Worm (Caenorhabditis elegans) whole organism, L2 larva: Measurements from ENCODE around the gene glb-16.
A peak's percentile ranks its signal among the peaks of the same experiment; 100 is the strongest.

Source experiments
- F13H6.1 ChIP-seq: sonication (generic microtip); optimal IDR thresholded peaks from 2 replicates; lab custom pipeline; 2016; ENCODE audit warnings: missing genetic modification characterization, missing compliant biosample characterization
- R02D3.7 ChIP-seq: fragments of 150-350 bp; optimal IDR thresholded peaks from 2 replicates; lab custom pipeline; 2014; ENCODE audit warnings: missing biosample characterization, missing genetic modification characterization
- ZK546.5 ChIP-seq: sonication (generic microtip); optimal IDR thresholded peaks from 2 replicates; lab custom pipeline; 2017; ENCODE audit warnings: missing biosample characterization, missing genetic modification characterization
- aly-2 ChIP-seq: fragments of 150-350 bp; optimal IDR thresholded peaks from 2 replicates; lab custom pipeline; 2014; ENCODE audit warnings: missing biosample characterization, missing genetic modification characterization
- ama-1 ChIP-seq: fragments of 150-350 bp; optimal IDR thresholded peaks from 2 replicates; lab custom pipeline; 2018; ENCODE audit warnings: inconsistent platforms
- blmp-1 ChIP-seq: sonication (generic microtip); optimal IDR thresholded peaks from 2 replicates; lab custom pipeline; 2017; ENCODE audit warnings: missing genetic modification characterization, mild to moderate bottlenecking, missing compliant biosample characterization, antibody characterized with exemption, moderate library complexity; ENCODE audit not compliant: insufficient read depth
- ceh-16 ChIP-seq: fragments of 150-350 bp; optimal IDR thresholded peaks from 2 replicates; lab custom pipeline; 2014; ENCODE audit warnings: missing biosample characterization, missing genetic modification characterization
- ceh-82 ChIP-seq: fragments of 150-350 bp; optimal IDR thresholded peaks from 2 replicates; lab custom pipeline; 2014; ENCODE audit warnings: missing biosample characterization, missing genetic modification characterization
- crh-2 ChIP-seq: sonication (generic microtip); optimal IDR thresholded peaks from 2 replicates; lab custom pipeline; 2017; ENCODE audit warnings: missing biosample characterization, missing genetic modification characterization
- dmd-4 ChIP-seq: sonication (generic microtip); optimal IDR thresholded peaks from 2 replicates; lab custom pipeline; 2017; ENCODE audit warnings: missing biosample characterization, missing genetic modification characterization
- egl-27 ChIP-seq: sonication (generic microtip); optimal IDR thresholded peaks from 3 replicates; lab custom pipeline; 2017; ENCODE audit warnings: missing biosample characterization, missing genetic modification reagents, missing genetic modification characterization
- elt-1 ChIP-seq: fragments of 150-350 bp; optimal IDR thresholded peaks from 2 replicates; lab custom pipeline; 2014; ENCODE audit warnings: missing biosample characterization, missing genetic modification characterization
- elt-3 ChIP-seq: sonication (generic microtip); optimal IDR thresholded peaks from 2 replicates; lab custom pipeline; 2017; ENCODE audit warnings: missing biosample characterization, missing genetic modification characterization
- fos-1 ChIP-seq: fragments of 150-350 bp; optimal IDR thresholded peaks from 2 replicates; lab custom pipeline; 2014; ENCODE audit warnings: missing biosample characterization, missing genetic modification characterization
- gmeb-1 ChIP-seq: fragments of 150-350 bp; optimal IDR thresholded peaks from 2 replicates; lab custom pipeline; 2014; ENCODE audit warnings: missing biosample characterization, missing genetic modification characterization
- lin-13 ChIP-seq: fragments of 150-350 bp; optimal IDR thresholded peaks from 2 replicates; lab custom pipeline; 2014; ENCODE audit warnings: missing biosample characterization, missing genetic modification reagents, missing genetic modification characterization
- lin-39 ChIP-seq: fragments of 150-350 bp; optimal IDR thresholded peaks from 2 replicates; lab custom pipeline; 2014; ENCODE audit warnings: missing biosample characterization, missing genetic modification reagents, missing genetic modification characterization
- lsy-2 ChIP-seq, 2 experiments: fragments of 150-350 bp in 1 of 2; sonication (generic microtip) in 1 of 2; optimal IDR thresholded peaks; 2 replicates each; lab custom pipeline; 2014 to 2017; ENCODE audit warnings: missing biosample characterization in 2 of 2, missing genetic modification characterization in 2 of 2
- mab-5 ChIP-seq: fragments of 150-350 bp; optimal IDR thresholded peaks from 2 replicates; lab custom pipeline; 2014; ENCODE audit warnings: missing biosample characterization, missing genetic modification characterization
- mdl-1 ChIP-seq, 2 experiments: fragments of 150-350 bp in 1 of 2; sonication (generic microtip) in 1 of 2; optimal IDR thresholded peaks; 2 replicates each; lab custom pipeline; 2017; ENCODE audit warnings: missing biosample characterization in 2 of 2, missing genetic modification characterization in 2 of 2
- nhr-10 ChIP-seq: sonication (generic microtip); optimal IDR thresholded peaks from 2 replicates; lab custom pipeline; 2017; ENCODE audit warnings: missing biosample characterization, missing genetic modification characterization
- nhr-11 ChIP-seq: fragments of 150-350 bp; optimal IDR thresholded peaks from 2 replicates; lab custom pipeline; 2014; ENCODE audit warnings: missing biosample characterization, missing genetic modification characterization
- nhr-12 ChIP-seq: fragments of 150-350 bp; optimal IDR thresholded peaks from 2 replicates; lab custom pipeline; 2014; ENCODE audit warnings: missing biosample characterization, missing genetic modification characterization
- nhr-129 ChIP-seq: fragments of 150-350 bp; optimal IDR thresholded peaks from 2 replicates; lab custom pipeline; 2014; ENCODE audit warnings: missing biosample characterization, missing genetic modification characterization
- nhr-21 ChIP-seq: fragments of 150-350 bp; optimal IDR thresholded peaks from 2 replicates; lab custom pipeline; 2014; ENCODE audit warnings: missing biosample characterization, missing genetic modification characterization
- nhr-25 ChIP-seq: fragments of 150-350 bp; sonication (generic microtip); optimal IDR thresholded peaks from 3 replicates; lab custom pipeline; 2014; ENCODE audit warnings: missing biosample characterization, missing genetic modification characterization
- nhr-6 ChIP-seq: fragments of 150-350 bp; optimal IDR thresholded peaks from 2 replicates; lab custom pipeline; 2014; ENCODE audit warnings: missing biosample characterization, missing genetic modification characterization
- nhr-77 ChIP-seq: fragments of 150-350 bp; optimal IDR thresholded peaks from 2 replicates; lab custom pipeline; 2014; ENCODE audit warnings: missing biosample characterization, missing genetic modification characterization
- peb-1 ChIP-seq: fragments of 150-350 bp; optimal IDR thresholded peaks from 2 replicates; lab custom pipeline; 2014; ENCODE audit warnings: missing biosample characterization, missing genetic modification characterization
- sem-4 ChIP-seq: fragments of 150-350 bp; optimal IDR thresholded peaks from 2 replicates; lab custom pipeline; 2014; ENCODE audit warnings: missing biosample characterization, missing genetic modification reagents, missing genetic modification characterization
- skn-1 ChIP-seq: sonication (generic microtip); optimal IDR thresholded peaks from 2 replicates; lab custom pipeline; 2017; ENCODE audit warnings: missing biosample characterization, missing genetic modification characterization
- sma-3 ChIP-seq: sonication (generic microtip); optimal IDR thresholded peaks from 2 replicates; lab custom pipeline; 2016; ENCODE audit warnings: missing genetic modification reagents, missing genetic modification characterization, missing compliant biosample characterization
- sma-9 ChIP-seq, 2 experiments: fragments of 150-350 bp in 1 of 2; sonication (generic microtip) in 1 of 2; optimal IDR thresholded peaks; 2 replicates each; lab custom pipeline; 2014 to 2016; ENCODE audit warnings: missing genetic modification characterization in 2 of 2, mild to moderate bottlenecking in 1 of 2, missing biosample characterization in 1 of 2, missing compliant biosample characterization in 1 of 2, missing genetic modification reagents in 1 of 2, moderate library complexity in 1 of 2
- snpc-4 ChIP-seq: fragments of 150-350 bp; optimal IDR thresholded peaks from 2 replicates; lab custom pipeline; 2014; ENCODE audit warnings: missing biosample characterization, missing genetic modification characterization
- unc-55 ChIP-seq: fragments of 150-350 bp; sonication (generic microtip); optimal IDR thresholded peaks from 3 replicates; lab custom pipeline; 2014; ENCODE audit warnings: missing biosample characterization, missing genetic modification reagents, missing genetic modification characterization
- unc-62 ChIP-seq: fragments of 150-350 bp; optimal IDR thresholded peaks from 2 replicates; lab custom pipeline; 2014; ENCODE audit warnings: missing biosample characterization, missing genetic modification reagents, missing genetic modification characterization
- zag-1 ChIP-seq: fragments of 150-350 bp; optimal IDR thresholded peaks from 2 replicates; lab custom pipeline; 2014; ENCODE audit warnings: missing biosample characterization, missing genetic modification characterization
- ztf-1 ChIP-seq: fragments of 200-800 bp; sonication (Bioruptor generic); conservative IDR thresholded peaks from 2 replicates; pipeline ENCODE4 v1.3.6; 2022; ENCODE audit warnings: missing genetic modification characterization, missing compliant biosample characterization
- ztf-4 ChIP-seq: fragments of 150-350 bp; optimal IDR thresholded peaks from 2 replicates; lab custom pipeline; 2014; ENCODE audit warnings: missing biosample characterization, missing genetic modification characterization

Gene glb-16

ce11 chrX:7540033-7540432, at the start of gene glb-16:
glb-16 (minus strand) TSS chrX:7540133.
- no peak for TF ChIP-seq nhr-10 (tag; lab: Kevin White, UChicago)
- TF ChIP-seq zag-1 (tag; lab: Kevin White, UChicago), result no peak
- TF ChIP-seq mab-5 (tag; lab: Kevin White, UChicago), result no peak
- TF ChIP-seq skn-1 (tag; lab: Kevin White, UChicago), result no peak
- no peak for TF ChIP-seq aly-2 (tag; lab: Kevin White, UChicago)
- TF ChIP-seq egl-27 (tag; lab: Kevin White, UChicago), result no peak
- TF ChIP-seq nhr-129 (tag; lab: Kevin White, UChicago), result no peak
- TF ChIP-seq nhr-25 (tag; lab: Kevin White, UChicago), result no peak
- TF ChIP-seq peb-1 (tag; lab: Kevin White, UChicago), result no peak
- TF ChIP-seq elt-1 (tag; lab: Kevin White, UChicago), result no peak
- no peak for TF ChIP-seq blmp-1 (tag; lab: Kevin White, UChicago)
- no peak for TF ChIP-seq ztf-4 (tag; lab: Kevin White, UChicago)
- TF ChIP-seq nhr-11 (tag; lab: Kevin White, UChicago), result no peak
- TF ChIP-seq lin-39 (tag; lab: Kevin White, UChicago), result no peak
- TF ChIP-seq snpc-4 (tag; lab: Kevin White, UChicago), result no peak
- TF ChIP-seq nhr-12 (tag; lab: Kevin White, UChicago), result no peak
- TF ChIP-seq dmd-4 (tag; lab: Kevin White, UChicago), result no peak
- TF ChIP-seq R02D3.7 (tag; lab: Kevin White, UChicago), result no peak
- TF ChIP-seq, all 48 proteins: peak for 0

DNA sequence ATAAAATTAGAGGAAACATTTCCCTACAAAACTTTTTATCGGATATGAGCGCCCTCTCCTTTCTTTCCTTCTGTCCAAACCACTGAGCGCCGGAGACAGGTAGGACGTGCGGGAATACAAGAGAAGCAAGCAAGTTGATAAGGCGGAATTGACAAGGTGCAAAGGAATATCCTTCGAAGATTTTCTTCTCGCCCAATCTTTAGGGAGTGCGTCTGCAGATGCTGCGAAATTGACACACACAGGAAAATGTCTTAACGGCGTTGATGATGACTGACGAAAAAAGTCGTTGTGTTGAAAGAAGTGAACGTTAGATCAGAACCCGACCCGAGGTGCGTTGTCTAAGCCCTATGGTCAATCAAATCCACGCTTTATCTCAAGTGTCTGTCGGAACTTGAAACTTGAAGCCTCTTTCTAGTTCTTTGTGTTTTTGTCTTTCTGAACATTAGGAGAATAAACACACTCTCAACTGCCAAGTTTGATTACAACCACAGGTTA, 47.9 kb upstream of the glb-16 start:
- TF ChIP-seq nhr-21 (tag; lab: Kevin White, UChicago), result peak; percentile 46
- no peak for TF ChIP-seq ztf-1 (GFP tag; lab: Robert Waterston, UW)

DNA sequence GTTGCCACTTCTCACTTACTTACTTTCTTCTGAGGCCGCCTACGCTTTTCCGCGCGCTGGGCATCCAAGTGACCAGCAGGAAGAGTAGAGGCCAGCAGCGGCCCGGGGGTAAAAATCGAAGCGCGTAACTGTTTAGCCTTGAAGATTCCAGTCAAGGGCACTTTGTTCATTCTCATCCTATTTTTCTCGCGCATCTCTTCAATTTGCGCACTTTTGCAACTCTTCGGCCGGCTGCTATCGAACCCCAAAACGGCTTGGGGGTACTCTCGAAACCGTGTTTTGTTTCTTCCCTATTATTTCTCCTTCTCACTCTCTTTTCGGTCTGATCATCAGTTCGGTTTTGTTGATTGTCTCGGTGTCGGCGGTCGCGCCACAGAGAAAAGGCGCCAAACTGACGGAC, 46.7 kb upstream of the glb-16 start:
- TF ChIP-seq F13H6.1 (tag; lab: Kevin White, UChicago) (no peak), nhr-25 (tag; lab: Kevin White, UChicago) (peak; percentile 40), egl-27 (tag; lab: Kevin White, UChicago) (no peak), sma-3 (GFP tag; lab: Kevin White, UChicago) (peak; percentile 31), blmp-1 (tag; lab: Kevin White, UChicago) (peak; percentile 25)
- TF ChIP-seq, all 48 proteins: peak for 3

DNA sequence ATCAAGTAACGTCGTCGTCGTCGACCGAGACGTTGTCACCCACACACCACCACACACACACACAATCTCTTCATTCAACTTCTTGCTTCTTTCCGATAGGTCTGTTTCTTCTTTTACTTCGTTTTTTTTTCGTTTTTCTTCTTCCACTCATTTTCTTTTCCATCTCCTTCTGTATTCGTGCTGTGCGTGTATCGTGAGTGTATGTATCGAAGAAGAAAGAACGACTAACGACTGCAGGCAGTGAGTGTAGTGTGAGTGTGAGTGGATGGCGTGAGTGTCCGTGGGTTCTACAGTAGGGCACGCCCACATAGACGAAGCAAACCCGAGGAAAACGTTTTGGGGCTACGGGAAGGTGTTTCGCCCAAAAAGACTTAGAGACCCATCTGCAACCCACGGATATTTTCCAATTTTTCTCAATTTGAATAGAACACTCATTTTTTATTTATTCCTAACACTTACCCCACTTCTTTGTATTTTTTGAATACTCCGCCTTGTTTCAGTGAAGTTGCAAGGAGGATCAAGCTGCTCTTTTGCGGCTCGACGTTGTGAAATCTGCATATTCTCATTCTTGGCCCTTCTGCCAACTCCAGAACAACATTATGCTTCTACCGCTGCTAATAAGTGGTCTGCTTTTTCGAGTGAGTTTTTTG, 45.8 kb upstream of the glb-16 start, which contains the start of gene adt-2:
TSS of gene adt-2 (plus strand) at position 600 of the 650 bp plus-strand sequence.
- TF ChIP-seq unc-62 (GFP tag; lab: Kevin White, UChicago) (no peak), fos-1 (peak; percentile 24), sma-3 (GFP tag; lab: Kevin White, UChicago) (peak; percentile 16), lin-13 (GFP tag; lab: Kevin White, UChicago) (no peak), ceh-16 (tag; lab: Kevin White, UChicago) (no peak), nhr-10 (tag; lab: Kevin White, UChicago) (no peak), crh-2 (peak; percentile 27), sem-4 (no peak), nhr-25 (tag; lab: Kevin White, UChicago) (peak; percentile 79), egl-27 (tag; lab: Kevin White, UChicago) (no peak), lsy-2 (tag; optimal IDR thresholded peaks at IDR 0.05; lab: Kevin White, UChicago) (peak in 1 of 2 experiments; percentile 22), blmp-1 (tag; lab: Kevin White, UChicago) (peak; percentile 43), nhr-77 (tag; lab: Kevin White, UChicago) (no peak), skn-1 (tag; lab: Kevin White, UChicago) (no peak), dmd-4 (tag; lab: Kevin White, UChicago) (no peak), nhr-21 (tag; lab: Kevin White, UChicago) (peak; percentile 57), lin-39 (tag; lab: Kevin White, UChicago) (no peak), R02D3.7 (tag; lab: Kevin White, UChicago) (no peak), unc-55 (no peak), sma-9 (GFP tag; optimal IDR thresholded peaks at IDR 0.05; lab: Kevin White, UChicago) (no peak), sma-9 (tag; optimal IDR thresholded peaks at IDR 0.05; lab: Kevin White, UChicago) (no peak), mdl-1 (tag; optimal IDR thresholded peaks at IDR 0.05; lab: Kevin White, UChicago) (no peak), ZK546.5 (tag; lab: Kevin White, UChicago) (no peak), gmeb-1 (tag; lab: Kevin White, UChicago) (no peak), ceh-82 (tag; lab: Kevin White, UChicago) (no peak), nhr-129 (tag; lab: Kevin White, UChicago) (peak; percentile 15), zag-1 (tag; lab: Kevin White, UChicago) (no peak), peb-1 (tag; lab: Kevin White, UChicago) (no peak), elt-3 (tag; lab: Kevin White, UChicago) (no peak), nhr-6 (tag; lab: Kevin White, UChicago) (no peak), ama-1 (lab: Kevin White, UChicago) (no peak)
